Worm (Caenorhabditis elegans) whole organism, mixed stage, embryonic: ENCODE data around the gene C09G1.4.

Experiments
- M03D4.4 ChIP-seq: sonication (generic microtip); optimal IDR thresholded peaks from 2 replicates; lab custom pipeline; 2017; ENCODE audit warnings: mild to moderate bottlenecking, missing genetic modification characterization, missing compliant biosample characterization
- bed-3 ChIP-seq: fragments of 200-800 bp; sonication (Bioruptor generic); optimal IDR thresholded peaks from 3 replicates; lab custom pipeline; 2018; ENCODE audit warnings: mild to moderate bottlenecking, missing genetic modification characterization, moderate library complexity, missing compliant biosample characterization
- blmp-1 ChIP-seq: fragments of 150-350 bp; optimal IDR thresholded peaks from 2 replicates; lab custom pipeline; 2014; ENCODE audit warnings: missing biosample characterization, missing genetic modification characterization
- ceh-39 ChIP-seq: fragments of 150-350 bp; optimal IDR thresholded peaks from 2 replicates; lab custom pipeline; 2014; ENCODE audit warnings: missing biosample characterization, missing genetic modification characterization
- ceh-43 ChIP-seq: fragments of 200-800 bp; sonication (Bioruptor generic); optimal IDR thresholded peaks from 2 replicates; lab custom pipeline; 2018; ENCODE audit warnings: mild to moderate bottlenecking, missing genetic modification characterization, moderate library complexity, missing compliant biosample characterization
- ces-1 ChIP-seq: fragments of 150-350 bp; optimal IDR thresholded peaks from 2 replicates; lab custom pipeline; 2014; ENCODE audit warnings: missing biosample characterization, missing genetic modification reagents, missing genetic modification characterization
- cnd-1 ChIP-seq: fragments of 200-800 bp; sonication (Bioruptor generic); optimal IDR thresholded peaks from 2 replicates; lab custom pipeline; 2018; ENCODE audit warnings: mild to moderate bottlenecking, missing genetic modification characterization, missing compliant biosample characterization
- drap-1 ChIP-seq: fragments of 200-800 bp; sonication (Bioruptor generic); optimal IDR thresholded peaks from 3 replicates; lab custom pipeline; 2018; ENCODE audit warnings: mild to moderate bottlenecking, missing genetic modification characterization, missing compliant biosample characterization
- elt-1 ChIP-seq: sonication (generic microtip); optimal IDR thresholded peaks from 2 replicates; lab custom pipeline; 2017; ENCODE audit warnings: missing genetic modification characterization, mild to moderate bottlenecking, missing compliant biosample characterization, antibody characterized with exemption, moderate library complexity, borderline replicate concordance; ENCODE audit not compliant: insufficient read depth
- elt-3 ChIP-seq: fragments of 150-350 bp; optimal IDR thresholded peaks from 2 replicates; lab custom pipeline; 2014; ENCODE audit warnings: missing biosample characterization, missing genetic modification characterization
- ham-2 ChIP-seq: fragments of 200-800 bp; sonication (Bioruptor generic); optimal IDR thresholded peaks from 2 replicates; lab custom pipeline; 2018; ENCODE audit warnings: mild to moderate bottlenecking, missing genetic modification characterization, missing compliant biosample characterization
- hlh-1 ChIP-seq: fragments of 150-350 bp; optimal IDR thresholded peaks from 2 replicates; lab custom pipeline; 2014; ENCODE audit warnings: missing biosample characterization, missing genetic modification reagents, missing genetic modification characterization
- lin-13 ChIP-seq: fragments of 150-350 bp; optimal IDR thresholded peaks from 2 replicates; lab custom pipeline; 2014; ENCODE audit warnings: missing biosample characterization, missing genetic modification characterization
- lin-32 ChIP-seq: fragments of 200-800 bp; sonication (Bioruptor generic); optimal IDR thresholded peaks from 2 replicates; lab custom pipeline; 2018; ENCODE audit warnings: mild to moderate bottlenecking, missing genetic modification characterization, missing compliant biosample characterization
- lsy-2 ChIP-seq: fragments of 150-350 bp; optimal IDR thresholded peaks from 2 replicates; lab custom pipeline; 2014; ENCODE audit warnings: missing biosample characterization, missing genetic modification characterization
- mab-5 ChIP-seq: fragments of 150-350 bp; optimal IDR thresholded peaks from 2 replicates; lab custom pipeline; 2014; ENCODE audit warnings: missing biosample characterization, missing genetic modification characterization
- mep-1 ChIP-seq: fragments of 150-350 bp; optimal IDR thresholded peaks from 2 replicates; lab custom pipeline; 2017; ENCODE audit warnings: missing biosample characterization, missing genetic modification reagents, missing genetic modification characterization, inconsistent platforms
- mls-2 ChIP-seq: sonication (generic microtip); optimal IDR thresholded peaks from 2 replicates; lab custom pipeline; 2016; ENCODE audit warnings: mild to moderate bottlenecking, missing genetic modification characterization, moderate library complexity, missing compliant biosample characterization
- nhr-2 ChIP-seq: fragments of 150-350 bp; optimal IDR thresholded peaks from 2 replicates; lab custom pipeline; 2014; ENCODE audit warnings: missing biosample characterization, missing genetic modification characterization
- nhr-237 ChIP-seq: fragments of 150-350 bp; optimal IDR thresholded peaks from 2 replicates; lab custom pipeline; 2014; ENCODE audit warnings: missing biosample characterization, missing genetic modification characterization
- nhr-76 ChIP-seq: sonication (generic microtip); optimal IDR thresholded peaks from 2 replicates; lab custom pipeline; 2017; ENCODE audit warnings: missing biosample characterization, missing genetic modification characterization
- pha-4 ChIP-seq: fragments of 150-350 bp; optimal IDR thresholded peaks from 2 replicates; lab custom pipeline; 2018; ENCODE audit warnings: missing biosample characterization, missing genetic modification reagents, missing genetic modification characterization
- sem-2 ChIP-seq: fragments of 200-800 bp; sonication (Bioruptor generic); optimal IDR thresholded peaks from 2 replicates; lab custom pipeline; 2018; ENCODE audit warnings: mild to moderate bottlenecking, missing genetic modification characterization, missing compliant biosample characterization
- snpc-4 ChIP-seq: fragments of 150-350 bp; optimal IDR thresholded peaks from 2 replicates; lab custom pipeline; 2014; ENCODE audit warnings: missing biosample characterization, missing genetic modification characterization
- sptf-1 ChIP-seq: sonication (generic microtip); optimal IDR thresholded peaks from 2 replicates; lab custom pipeline; 2017; ENCODE audit warnings: mild to moderate bottlenecking, missing genetic modification characterization, moderate library complexity, missing compliant biosample characterization
- tbx-8 ChIP-seq: fragments of 200-800 bp; sonication (Bioruptor generic); optimal IDR thresholded peaks from 2 replicates; lab custom pipeline; 2018; ENCODE audit warnings: mild to moderate bottlenecking, missing genetic modification characterization, moderate library complexity, missing compliant biosample characterization
- unc-120 ChIP-seq: sonication (generic microtip); optimal IDR thresholded peaks from 2 replicates; lab custom pipeline; 2017; ENCODE audit warnings: missing genetic modification characterization, missing compliant biosample characterization; ENCODE audit not compliant: poor library complexity, severe bottlenecking
- unc-39 ChIP-seq: fragments of 150-350 bp; optimal IDR thresholded peaks from 2 replicates; lab custom pipeline; 2014; ENCODE audit warnings: missing biosample characterization, missing genetic modification characterization
- unc-62 ChIP-seq: fragments of 150-350 bp; optimal IDR thresholded peaks from 2 replicates; lab custom pipeline; 2014; ENCODE audit warnings: missing biosample characterization, missing genetic modification reagents, missing genetic modification characterization
- zip-8 ChIP-seq: fragments of 150-350 bp; optimal IDR thresholded peaks from 2 replicates; lab custom pipeline; 2014; ENCODE audit warnings: missing biosample characterization, missing genetic modification characterization
- ztf-11 ChIP-seq: fragments of 150-350 bp; optimal IDR thresholded peaks from 2 replicates; lab custom pipeline; 2014; ENCODE audit warnings: missing biosample characterization, missing genetic modification characterization

C09G1.4 gene

ce11 chrX:15997153-15997552 is 9.3 kb downstream of the C09G1.4 start:
- TF ChIP-seq elt-3 (tag; lab: Kevin White, UChicago) = no peak
- TF ChIP-seq pha-4 = no peak
- no peak for TF ChIP-seq blmp-1 (tag; lab: Kevin White, UChicago)
- no peak for TF ChIP-seq zip-8 (tag; lab: Kevin White, UChicago)
- TF ChIP-seq sptf-1 (tag; lab: Kevin White, UChicago) = no peak
- no peak for TF ChIP-seq nhr-76
- TF ChIP-seq bed-3 (GFP tag; lab: Kevin White, UChicago) = no peak
- TF ChIP-seq tbx-8 (GFP tag; lab: Kevin White, UChicago) = no peak
- no peak for TF ChIP-seq unc-120
- TF ChIP-seq mab-5 (tag; lab: Kevin White, UChicago) = no peak
- no peak for TF ChIP-seq nhr-237
- TF ChIP-seq ham-2 = no peak
- TF ChIP-seq mls-2 (tag; lab: Kevin White, UChicago) = no peak
- no peak for TF ChIP-seq sem-2 (GFP tag; lab: Kevin White, UChicago)
- TF ChIP-seq nhr-2 (tag; lab: Kevin White, UChicago) = no peak
- TF ChIP-seq lin-32 = no peak
- no peak for TF ChIP-seq elt-1 (tag; lab: Kevin White, UChicago)

ce11 chrX:15993916-15994315 is 12.5 kb downstream of the C09G1.4 start:
- TF ChIP-seq ces-1 (GFP tag; lab: Kevin White, UChicago) (no peak), lin-13 (tag; lab: Kevin White, UChicago) (no peak), hlh-1 (tag; lab: Kevin White, UChicago) (no peak), elt-3 (tag; lab: Kevin White, UChicago) (no peak), nhr-237 (no peak), lsy-2 (tag; lab: Kevin White, UChicago) (no peak), ceh-39 (no peak), mep-1 (no peak), snpc-4 (no peak), ceh-43 (GFP tag; lab: Kevin White, UChicago) (no peak), drap-1 (GFP tag; lab: Kevin White, UChicago) (no peak), elt-1 (tag; lab: Kevin White, UChicago) (no peak), sptf-1 (tag; lab: Kevin White, UChicago) (no peak)

ce11 chrX:15992806-15993205 is 13.6 kb downstream of the C09G1.4 start:
- no peak for TF ChIP-seq ceh-39
- TF ChIP-seq unc-39 (tag; lab: Kevin White, UChicago) = no peak
- no peak for TF ChIP-seq lin-32
- TF ChIP-seq M03D4.4 = no peak
- TF ChIP-seq nhr-2 (tag; lab: Kevin White, UChicago) = no peak
- no peak for TF ChIP-seq cnd-1 (tag; lab: Kevin White, UChicago)
- no peak for TF ChIP-seq mls-2 (tag; lab: Kevin White, UChicago)
- TF ChIP-seq ces-1 (GFP tag; lab: Kevin White, UChicago) = no peak

ce11 chrX:15988577-15988976 is 17.9 kb downstream of the C09G1.4 start:
- TF ChIP-seq elt-1 (tag; lab: Kevin White, UChicago) (no peak), zip-8 (tag; lab: Kevin White, UChicago) (peak; percentile 97)

- no peak for TF ChIP-seq zip-8 (tag; lab: Kevin White, UChicago)
These were observed 23.1 kb downstream of the C09G1.4 start for ce11 chrX:15983288-15983687.

ce11 chrX:15982630-15983029 is 23.8 kb downstream of the C09G1.4 start, which contains the start of gene C09G1.2:
TSS of gene C09G1.2 (minus strand) at chrX:15982730.
- TF ChIP-seq hlh-1 (tag; lab: Kevin White, UChicago) (no peak), drap-1 (GFP tag; lab: Kevin White, UChicago) (no peak), elt-3 (tag; lab: Kevin White, UChicago) (no peak), lin-13 (tag; lab: Kevin White, UChicago) (no peak), mls-2 (tag; lab: Kevin White, UChicago) (no peak), ham-2 (no peak), snpc-4 (no peak), lsy-2 (tag; lab: Kevin White, UChicago) (no peak), M03D4.4 (no peak), ceh-39 (no peak), ztf-11 (tag; lab: Kevin White, UChicago) (no peak), nhr-2 (tag; lab: Kevin White, UChicago) (no peak), tbx-8 (GFP tag; lab: Kevin White, UChicago) (no peak), nhr-237 (no peak), bed-3 (GFP tag; lab: Kevin White, UChicago) (no peak), elt-1 (tag; lab: Kevin White, UChicago) (no peak), unc-62 (GFP tag; lab: Kevin White, UChicago) (no peak), mep-1 (no peak)
